Worm (Caenorhabditis elegans) whole organism, L1 larva: ENCODE measurements around the gene dpy-13.

Experiments used
- alr-1 ChIP-seq: fragments of 200-800 bp; sonication (Bioruptor generic); optimal IDR thresholded peaks from 2 replicates; lab custom pipeline; 2018; ENCODE audit warnings: borderline replicate concordance, mild to moderate bottlenecking, missing genetic modification characterization, missing compliant biosample characterization
- ces-1 ChIP-seq: fragments of 150-350 bp; optimal IDR thresholded peaks from 2 replicates; lab custom pipeline; 2014; ENCODE audit warnings: missing biosample characterization, missing genetic modification reagents, missing genetic modification characterization
- dpl-1 ChIP-seq, 3 experiments: fragments of 150-350 bp in 2 of 3; sonication (generic microtip) in 1 of 3; optimal IDR thresholded peaks; 2 replicates each; lab custom pipeline; 2014 to 2017; ENCODE audit warnings: missing biosample characterization in 3 of 3, missing genetic modification characterization in 3 of 3, missing genetic modification reagents in 3 of 3
- efl-1 ChIP-seq, 4 experiments: fragments of 150-350 bp; optimal IDR thresholded peaks in 3 of 4; peaks in 1 of 4; 1 replicate in 1 of 4; 2 replicates in 3 of 4; lab custom pipeline; 2014; ENCODE audit warnings: missing biosample characterization in 2 of 4, missing genetic modification characterization in 2 of 4, missing genetic modification reagents in 2 of 4
- efl-3 ChIP-seq: fragments of 200-800 bp; sonication (Bioruptor generic); optimal IDR thresholded peaks from 2 replicates; lab custom pipeline; 2018; ENCODE audit warnings: mild to moderate bottlenecking, missing genetic modification characterization, missing compliant biosample characterization
- elt-2 ChIP-seq: sonication (generic microtip); optimal IDR thresholded peaks from 2 replicates; lab custom pipeline; 2016; ENCODE audit warnings: missing genetic modification characterization, mild to moderate bottlenecking, inconsistent platforms, missing compliant biosample characterization, missing genetic modification reagents
- nhr-90 ChIP-seq: sonication (generic microtip); optimal IDR thresholded peaks from 2 replicates; lab custom pipeline; 2016; ENCODE audit warnings: mild to moderate bottlenecking, missing genetic modification characterization, missing compliant biosample characterization; ENCODE audit not compliant: poor library complexity

dpy-13 gene

DNA sequence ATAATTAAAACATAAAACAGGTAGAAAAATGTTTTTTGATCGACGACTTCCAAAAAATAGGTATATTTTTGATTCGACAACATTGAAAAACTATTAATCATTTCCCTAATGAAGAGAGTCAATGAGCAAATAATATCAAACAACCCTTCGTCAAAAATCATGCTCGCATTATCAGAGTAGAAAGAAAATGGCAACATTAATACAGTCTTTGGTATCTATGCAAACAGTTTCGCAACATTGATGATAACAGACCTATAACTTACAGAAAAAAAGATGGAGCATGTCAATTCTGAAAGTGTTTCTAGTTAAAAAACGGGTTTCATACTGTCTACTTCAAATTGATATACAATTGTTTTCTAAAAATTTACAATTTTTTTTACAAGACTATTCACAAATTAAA is 49.6 kb downstream of the dpy-13 start:
- TF ChIP-seq ces-1 (GFP tag; lab: Kevin White, UChicago) (no peak), nhr-90 (tag; lab: Kevin White, UChicago) (no peak), elt-2 (peak; percentile 29), efl-3 (GFP tag; lab: Kevin White, UChicago) (no peak), efl-1 (optimal IDR thresholded peaks at IDR 0.05; lab: Kevin White, UChicago) (no peak), efl-1 (GFP tag; optimal IDR thresholded peaks at IDR 0.05 in 1 of 2; lab: Kevin White, UChicago) (peak in 1 of 2 experiments; percentile 0), alr-1 (tag; lab: Kevin White, UChicago) (no peak), dpl-1 (GFP tag; optimal IDR thresholded peaks at IDR 0.05; lab: Kevin White, UChicago) (no peak)
